Fruit fly (Drosophila melanogaster) whole organism, embryonic: Measurements from ENCODE around the gene CG32333.

ENCODE experiments used
- Antp ChIP-seq: fragments of 200-800 bp; sonication (Bioruptor generic); optimal IDR thresholded peaks from 3 replicates; lab custom pipeline; 2016; ENCODE audit warnings: missing biosample characterization, missing genetic modification characterization
- CG10274 ChIP-seq: fragments of 200-800 bp; sonication (Bioruptor generic); optimal IDR thresholded peaks from 3 replicates; lab custom pipeline; 2017; ENCODE audit warnings: missing biosample characterization, mild to moderate bottlenecking, missing genetic modification characterization
- CG14014 ChIP-seq: fragments of 200-800 bp; sonication (Bioruptor generic); IDR thresholded peaks from 2 replicates; pipeline ENCODE4 v1.3.6; 2022; ENCODE audit warnings: missing biosample characterization, missing genetic modification characterization
- CG14667 ChIP-seq: fragments of 200-800 bp; sonication (Bioruptor generic); IDR thresholded peaks from 2 replicates; pipeline ENCODE4 v1.3.6; 2022; ENCODE audit warnings: missing biosample characterization, missing genetic modification characterization
- CG14710 ChIP-seq: fragments of 200-800 bp; sonication (Bioruptor generic); optimal IDR thresholded peaks from 3 replicates; lab custom pipeline; 2019; ENCODE audit warnings: missing biosample characterization, mild to moderate bottlenecking, missing genetic modification characterization, moderate library complexity
- CG15514 ChIP-seq: fragments of 200-800 bp; sonication (Bioruptor generic); optimal IDR thresholded peaks from 3 replicates; lab custom pipeline; 2017; ENCODE audit warnings: missing biosample characterization, missing genetic modification characterization, mild to moderate bottlenecking, moderate library complexity, missing genetic modification reagents
- CG16779 ChIP-seq: fragments of 200-800 bp; sonication (Bioruptor generic); IDR thresholded peaks from 2 replicates; pipeline ENCODE4 v1.3.6; 2022; ENCODE audit warnings: missing biosample characterization, missing genetic modification characterization
- CG2129 ChIP-seq: fragments of 200-800 bp; sonication (Bioruptor generic); IDR thresholded peaks from 2 replicates; pipeline ENCODE4 v1.3.6; 2022; ENCODE audit warnings: missing biosample characterization, missing genetic modification characterization; ENCODE audit not compliant: partially characterized antibody
- CG30403 ChIP-seq: fragments of 200-800 bp; sonication (Bioruptor generic); optimal IDR thresholded peaks from 3 replicates; lab custom pipeline; 2016; ENCODE audit warnings: missing biosample characterization, missing genetic modification characterization
- CG31224 ChIP-seq: fragments of 200-800 bp; sonication (Bioruptor generic); IDR thresholded peaks from 2 replicates; pipeline ENCODE4 v1.3.6; 2022; ENCODE audit warnings: missing biosample characterization, missing genetic modification characterization
- CG32532 ChIP-seq: fragments of 200-800 bp; sonication (Bioruptor generic); IDR thresholded peaks from 2 replicates; pipeline ENCODE4 v1.3.6; 2022; ENCODE audit warnings: missing biosample characterization, missing genetic modification characterization
- CG3281 ChIP-seq: fragments of 200-800 bp; sonication (Bioruptor generic); optimal IDR thresholded peaks from 3 replicates; lab custom pipeline; 2017; ENCODE audit warnings: missing biosample characterization, mild to moderate bottlenecking, missing genetic modification characterization
- CG3847 ChIP-seq: fragments of 200-800 bp; sonication (Bioruptor generic); IDR thresholded peaks from 2 replicates; pipeline ENCODE4 v1.3.6; 2022; ENCODE audit warnings: missing biosample characterization, missing genetic modification characterization
- CG5180 ChIP-seq: fragments of 200-800 bp; sonication (Bioruptor generic); optimal IDR thresholded peaks from 3 replicates; lab custom pipeline; 2017; ENCODE audit warnings: missing biosample characterization, missing genetic modification characterization, mild to moderate bottlenecking, moderate library complexity, missing genetic modification reagents
- CG5953 ChIP-seq: fragments of 200-800 bp; sonication (Bioruptor generic); IDR thresholded peaks from 2 replicates; pipeline ENCODE4 v1.3.6; 2022; ENCODE audit warnings: missing biosample characterization, missing genetic modification characterization
- CG6854 ChIP-seq: fragments of 200-800 bp; sonication (Bioruptor generic); optimal IDR thresholded peaks from 3 replicates; lab custom pipeline; 2017; ENCODE audit warnings: missing biosample characterization, mild to moderate bottlenecking, missing genetic modification characterization
- CG7357 ChIP-seq: fragments of 200-800 bp; sonication (Bioruptor generic); IDR thresholded peaks from 3 replicates; pipeline ENCODE4 v1.3.6; 2022; ENCODE audit warnings: missing biosample characterization, missing genetic modification characterization
- CHES-1-like ChIP-seq: fragments of 200-800 bp; sonication (Bioruptor generic); optimal IDR thresholded peaks from 2 replicates; lab custom pipeline; 2016; ENCODE audit warnings: missing biosample characterization, missing genetic modification characterization
- Dad ChIP-seq: fragments of 200-800 bp; sonication (Bioruptor generic); optimal IDR thresholded peaks from 3 replicates; lab custom pipeline; 2016; ENCODE audit warnings: missing biosample characterization, missing genetic modification characterization
- Dll ChIP-seq: fragments of 200-800 bp; sonication (Bioruptor generic); IDR thresholded peaks from 4 replicates; pipeline ENCODE4 v1.3.6; 2022; ENCODE audit warnings: missing biosample characterization, missing genetic modification characterization; ENCODE audit not compliant: partially characterized antibody
- HLH3B ChIP-seq: fragments of 200-800 bp; sonication (Bioruptor generic); IDR thresholded peaks from 2 replicates; pipeline ENCODE4 v1.3.6; 2022; ENCODE audit warnings: missing biosample characterization, missing genetic modification characterization
- HLH54F ChIP-seq: fragments of 200-800 bp; sonication (Bioruptor generic); optimal IDR thresholded peaks from 3 replicates; lab custom pipeline; 2016; ENCODE audit warnings: missing biosample characterization, missing genetic modification characterization
- Hr51 ChIP-seq, 2 experiments: fragments of 200-800 bp; sonication (Bioruptor generic); optimal IDR thresholded peaks; 2 replicates in 1 of 2; 3 replicates in 1 of 2; lab custom pipeline; 2016 to 2018; ENCODE audit warnings: missing biosample characterization in 2 of 2, missing genetic modification characterization in 2 of 2, mild to moderate bottlenecking in 1 of 2, moderate library complexity in 1 of 2
- Hr78 ChIP-seq, 2 experiments: fragments of 200-800 bp in 1 of 2; fragments of >200 bp in 1 of 2; sonication (Bioruptor generic) in 1 of 2; optimal IDR thresholded peaks; 2 replicates each; lab custom pipeline; 2017 to 2019; ENCODE audit warnings: missing biosample characterization in 2 of 2, missing genetic modification characterization in 2 of 2, mild to moderate bottlenecking in 1 of 2, moderate library complexity in 1 of 2
- Hsf ChIP-seq: fragments of 200-800 bp; sonication (Bioruptor generic); optimal IDR thresholded peaks from 3 replicates; lab custom pipeline; 2016; ENCODE audit warnings: missing biosample characterization, missing genetic modification characterization
- MTF-1 ChIP-seq: fragments of 200-800 bp; sonication (Bioruptor generic); optimal IDR thresholded peaks from 2 replicates; lab custom pipeline; 2018; ENCODE audit warnings: missing biosample characterization, mild to moderate bottlenecking, missing genetic modification characterization, borderline replicate concordance
- Max ChIP-seq: fragments of 200-800 bp; sonication (Bioruptor generic); optimal IDR thresholded peaks from 2 replicates; lab custom pipeline; 2016; ENCODE audit warnings: missing biosample characterization, mild to moderate bottlenecking, missing genetic modification characterization
- NfI ChIP-seq: fragments of 200-800 bp; sonication (Bioruptor generic); optimal IDR thresholded peaks from 3 replicates; lab custom pipeline; 2018; ENCODE audit warnings: missing biosample characterization, mild to moderate bottlenecking, missing genetic modification characterization, moderate library complexity
- Side ChIP-seq: fragments of 200-800 bp; sonication (Bioruptor generic); optimal IDR thresholded peaks from 2 replicates; lab custom pipeline; 2016; ENCODE audit warnings: missing biosample characterization, missing genetic modification characterization
- Spps ChIP-seq: fragments of 200-800 bp; sonication (Bioruptor generic); optimal IDR thresholded peaks from 2 replicates; lab custom pipeline; 2018; ENCODE audit warnings: missing biosample characterization, mild to moderate bottlenecking, missing genetic modification characterization
- Xbp1 ChIP-seq: fragments of 200-800 bp; sonication (Bioruptor generic); optimal IDR thresholded peaks from 3 replicates; lab custom pipeline; 2016; ENCODE audit warnings: missing biosample characterization, mild to moderate bottlenecking, missing genetic modification characterization
- ac ChIP-seq: fragments of 200-800 bp; sonication (Bioruptor generic); optimal IDR thresholded peaks from 3 replicates; lab custom pipeline; 2017; ENCODE audit warnings: missing biosample characterization, mild to moderate bottlenecking, missing genetic modification characterization
- az2 ChIP-seq: fragments of 200-800 bp; sonication (Bioruptor generic); optimal IDR thresholded peaks from 3 replicates; lab custom pipeline; 2016; ENCODE audit warnings: missing biosample characterization, missing genetic modification characterization
- cas ChIP-seq: fragments of 200-800 bp; sonication (Bioruptor generic); IDR thresholded peaks from 2 replicates; pipeline ENCODE4 v1.3.6; 2022; ENCODE audit warnings: missing biosample characterization, missing genetic modification characterization
- caup ChIP-seq: fragments of 200-800 bp; sonication (Bioruptor generic); optimal IDR thresholded peaks from 3 replicates; lab custom pipeline; 2017; ENCODE audit warnings: missing biosample characterization, mild to moderate bottlenecking, missing genetic modification characterization, moderate library complexity; ENCODE audit not compliant: severe bottlenecking
- dpn ChIP-seq, 2 experiments: fragments of 200-800 bp; sonication (Bioruptor generic); optimal IDR thresholded peaks; 3 replicates each; lab custom pipeline; 2016; ENCODE audit warnings: missing biosample characterization in 2 of 2, missing genetic modification characterization in 2 of 2
- esg ChIP-seq: fragments of 200-800 bp; sonication (Bioruptor generic); conservative IDR thresholded peaks from 2 replicates; pipeline ENCODE4 v1.3.6; 2022; ENCODE audit warnings: missing biosample characterization, missing genetic modification characterization
- grn ChIP-seq: fragments of 200-800 bp; sonication (Bioruptor generic); optimal IDR thresholded peaks from 3 replicates; lab custom pipeline; 2017; ENCODE audit warnings: missing biosample characterization, missing genetic modification characterization
- ind ChIP-seq: fragments of 200-800 bp; sonication (Bioruptor generic); optimal IDR thresholded peaks from 3 replicates; lab custom pipeline; 2016; ENCODE audit warnings: missing biosample characterization, missing genetic modification characterization
- maf-S ChIP-seq: fragments of 200-800 bp; sonication (Bioruptor generic); optimal IDR thresholded peaks from 2 replicates; lab custom pipeline; 2016; ENCODE audit warnings: missing biosample characterization, missing genetic modification characterization
- p53 ChIP-seq: fragments of 200-800 bp; sonication (Bioruptor generic); optimal IDR thresholded peaks from 2 replicates; lab custom pipeline; 2016; ENCODE audit warnings: missing biosample characterization, missing genetic modification characterization
- pb ChIP-seq: fragments of 200-800 bp; sonication (Bioruptor generic); optimal IDR thresholded peaks from 3 replicates; lab custom pipeline; 2016; ENCODE audit warnings: missing biosample characterization, missing genetic modification characterization
- pzg ChIP-seq: fragments of 200-800 bp; sonication (Bioruptor generic); optimal IDR thresholded peaks from 3 replicates; lab custom pipeline; 2018; ENCODE audit warnings: missing biosample characterization, mild to moderate bottlenecking, missing genetic modification characterization, moderate library complexity
- toy ChIP-seq: fragments of 200-800 bp; sonication (Bioruptor generic); IDR thresholded peaks from 2 replicates; pipeline ENCODE4 v1.3.6; 2022; ENCODE audit warnings: missing biosample characterization, missing genetic modification characterization
- trem ChIP-seq: fragments of 200-800 bp; optimal IDR thresholded peaks from 3 replicates; lab custom pipeline; 2019; ENCODE audit warnings: missing biosample characterization, mild to moderate bottlenecking, missing genetic modification characterization, moderate library complexity
- ttk ChIP-seq: fragments of 200-800 bp; sonication (Bioruptor generic); IDR thresholded peaks from 2 replicates; pipeline ENCODE4 v2.1.2; 2022; ENCODE audit warnings: missing biosample characterization, missing genetic modification characterization
- unpg ChIP-seq: fragments of 200-800 bp; sonication (Bioruptor generic); optimal IDR thresholded peaks from 3 replicates; lab custom pipeline; 2018; ENCODE audit warnings: missing biosample characterization, mild to moderate bottlenecking, missing genetic modification characterization, moderate library complexity
- zfh1 ChIP-seq: fragments of 200-800 bp; sonication (Bioruptor generic); IDR thresholded peaks from 3 replicates; pipeline ENCODE4 v1.3.6; 2022; ENCODE audit warnings: missing biosample characterization, missing genetic modification characterization

The CG32333 gene

DNA sequence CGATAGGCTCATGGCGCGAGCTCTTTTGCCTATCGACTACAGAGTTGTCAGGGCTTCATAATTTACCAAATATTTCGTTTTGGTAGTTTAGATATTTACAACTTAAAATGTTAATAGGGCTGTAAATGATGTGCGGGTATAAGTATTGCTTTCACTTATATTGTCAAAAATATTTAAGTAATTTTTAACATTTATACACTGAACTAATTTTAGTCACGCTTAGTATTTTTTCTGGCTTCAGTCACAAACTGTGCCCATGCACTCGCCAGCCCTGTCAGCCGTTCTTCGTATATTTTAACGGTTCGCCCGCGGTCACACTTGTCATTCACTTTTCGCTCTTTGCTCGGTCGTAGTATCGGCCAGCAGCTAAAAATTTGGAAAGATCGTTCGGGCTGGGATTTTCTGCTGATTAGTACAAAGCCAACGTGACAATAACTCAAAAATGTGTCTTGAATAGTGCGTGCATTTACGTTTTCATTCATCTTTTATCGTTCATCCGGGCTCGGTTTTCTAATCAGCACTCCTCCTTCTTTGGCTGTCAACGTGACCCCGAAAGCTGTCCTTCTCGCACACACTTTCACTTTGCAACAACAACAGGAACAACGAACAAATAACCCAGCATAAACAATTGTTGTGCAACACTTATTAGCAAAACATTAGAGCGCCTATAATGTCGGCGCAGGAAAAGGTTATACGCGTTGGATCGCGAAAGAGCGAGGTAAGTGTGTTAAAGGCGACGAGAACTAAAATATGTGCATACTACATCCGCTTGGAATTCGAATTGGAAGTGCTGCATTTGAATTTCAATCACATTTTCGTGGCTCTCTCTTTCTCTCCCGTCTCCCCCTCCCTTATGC is 59.0 kb downstream of the CG32333 start, which contains the start of the genes Hmbs and CG2211 (continued):
- TF ChIP-seq Xbp1 (peak; percentile 91), p53 (GFP tag; lab: Kevin White, UChicago) (peak; percentile 7), az2 (GFP tag; lab: Kevin White, UChicago) (peak; percentile 91), pb (peak; percentile 18), HLH54F (GFP tag; lab: Kevin White, UChicago) (peak; percentile 93), Antp (GFP tag; lab: Kevin White, UChicago) (peak; percentile 82), CHES-1-like (peak; percentile 86), CG14014 (GFP tag; lab: Robert Waterston, UW) (peak; percentile 87), HLH3B (peak; percentile 84), caup (GFP tag; lab: Kevin White, UChicago) (peak; percentile 86), CG32532 (GFP tag; lab: Robert Waterston, UW) (peak; percentile 90), Dad (peak; percentile 89), ttk (GFP tag; lab: Robert Waterston, UW) (peak; percentile 77), trem (tag; lab: Kevin White, UChicago) (peak; percentile 93), zfh1 (peak; percentile 90), Side (GFP tag; lab: Kevin White, UChicago) (peak; percentile 74), NfI (GFP tag; lab: Kevin White, UChicago) (peak; percentile 79), CG6854 (GFP tag; lab: Kevin White, UChicago) (peak; percentile 64), Dll (GFP tag; lab: Robert Waterston, UW) (peak; percentile 70; the same call in 3 of the 4 replicates), ind (peak; percentile 92), toy (GFP tag; lab: Robert Waterston, UW) (0 out of 2 replicates have a peak, but pooled peaks have one; percentile 51), CG16779 (GFP tag; lab: Robert Waterston, UW) (peak; percentile 71), Spps (tag; lab: Kevin White, UChicago) (peak; percentile 73), MTF-1 (GFP tag; lab: Kevin White, UChicago) (peak; percentile 68), Hr51 (GFP tag; optimal IDR thresholded peaks at IDR 0.05; lab: Kevin White, UChicago) (peak; percentile 85 to 89), dpn (GFP tag; optimal IDR thresholded peaks at IDR 0.05; lab: Kevin White, UChicago) (peak; percentile 92 to 94), CG7357 (peak; percentile 69), CG14710 (tag; lab: Kevin White, UChicago) (peak; percentile 95), ac (GFP tag; lab: Kevin White, UChicago) (no peak), CG3281 (GFP tag; lab: Kevin White, UChicago) (peak; percentile 86), Hr78 (GFP tag; optimal IDR thresholded peaks at IDR 0.05; lab: Kevin White, UChicago) (peak in 1 of 2 experiments; percentile 90), CG5180 (GFP tag; lab: Kevin White, UChicago) (peak; percentile 65), Hsf (peak; percentile 94), unpg (GFP tag; lab: Kevin White, UChicago) (peak; percentile 78), CG15514 (peak; percentile 94), maf-S (GFP tag; lab: Kevin White, UChicago) (peak; percentile 85), CG30403 (GFP tag; lab: Kevin White, UChicago) (peak; percentile 89), cas (0 out of 2 replicates have a peak, but pooled peaks have one; percentile 57), CG10274 (GFP tag; lab: Kevin White, UChicago) (no peak), CG14667 (GFP tag; lab: Robert Waterston, UW) (peak; percentile 62), pzg (GFP tag; lab: Kevin White, UChicago) (peak; percentile 95), CG2129 (GFP tag; lab: Robert Waterston, UW) (no peak), grn (GFP tag; lab: Kevin White, UChicago) (peak; percentile 32), CG3847 (GFP tag; lab: Robert Waterston, UW) (peak; percentile 92), esg (GFP tag; lab: Robert Waterston, UW) (peak; percentile 75), CG5953 (0 out of 2 replicates have a peak, but pooled peaks have one; percentile 25), Max (GFP tag; lab: Kevin White, UChicago) (peak; percentile 92), CG31224 (GFP tag; lab: Robert Waterston, UW) (peak; percentile 74)
